Worm (Caenorhabditis elegans) whole organism, L3 larva: ENCODE data around the gene cdr-2.

Source experiments
- ZK546.5 ChIP-seq: sonication (generic microtip); optimal IDR thresholded peaks from 2 replicates; lab custom pipeline; 2017; ENCODE audit warnings: missing biosample characterization, missing genetic modification characterization
- egl-27 ChIP-seq: sonication (generic microtip); optimal IDR thresholded peaks from 4 replicates; lab custom pipeline; 2017; ENCODE audit warnings: missing biosample characterization, missing genetic modification reagents, missing genetic modification characterization
- jun-1 ChIP-seq: fragments of 150-350 bp; optimal IDR thresholded peaks from 2 replicates; lab custom pipeline; 2014; ENCODE audit warnings: missing biosample characterization, missing genetic modification reagents, missing genetic modification characterization
- lin-39 ChIP-seq: fragments of 150-350 bp; optimal IDR thresholded peaks from 2 replicates; lab custom pipeline; 2018; ENCODE audit warnings: missing biosample characterization, missing genetic modification reagents, missing genetic modification characterization
- unc-62 ChIP-seq: fragments of 150-350 bp; sonication (generic microtip); optimal IDR thresholded peaks from 4 replicates; lab custom pipeline; 2014; ENCODE audit warnings: missing biosample characterization, missing genetic modification reagents, missing genetic modification characterization

DNA sequence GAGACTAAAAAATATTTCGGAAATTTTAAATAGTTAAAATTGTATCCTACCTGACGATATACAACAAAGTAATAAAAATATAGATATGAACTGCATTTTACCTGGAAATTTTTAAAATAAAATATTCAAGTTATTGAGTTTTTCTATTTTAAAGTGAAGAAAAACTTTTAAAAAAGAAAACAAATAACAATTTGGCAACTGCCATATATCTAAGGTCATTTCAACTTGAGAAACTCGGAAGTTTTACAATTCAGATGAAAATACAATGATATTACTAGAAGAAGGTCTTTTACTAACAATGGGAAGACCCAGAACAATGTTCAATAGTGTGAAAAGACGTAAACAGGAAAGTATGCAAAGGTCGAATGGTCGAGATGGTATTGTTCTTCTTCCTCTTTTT is 34.4 kb upstream of the cdr-2 start, which contains the start of gene C54D10.10:
- TF ChIP-seq jun-1 (tag; lab: Kevin White, UChicago) (no peak), unc-62 (no peak), ZK546.5 (no peak), lin-39 (tag; lab: Kevin White, UChicago) (no peak), egl-27 (tag; lab: Kevin White, UChicago) (no peak)
